Fruit fly (Drosophila melanogaster) whole organism, wandering third instar larva: ENCODE measurements around the gene y.

Source experiments
- Jra ChIP-seq: sonication (Bioruptor generic); optimal IDR thresholded peaks from 2 replicates; lab custom pipeline; 2016; ENCODE audit warnings: missing biosample characterization, missing genetic modification characterization
- Mio ChIP-seq: sonication (Bioruptor generic); optimal IDR thresholded peaks from 2 replicates; lab custom pipeline; 2016; ENCODE audit warnings: missing biosample characterization, missing genetic modification characterization
- h ChIP-seq: fragments of 200-800 bp; sonication (Bioruptor generic); optimal IDR thresholded peaks from 3 replicates; lab custom pipeline; 2016; ENCODE audit warnings: missing biosample characterization, mild to moderate bottlenecking, missing genetic modification characterization
- rgr ChIP-seq: fragments of 200-800 bp; sonication (Bioruptor generic); optimal IDR thresholded peaks from 3 replicates; lab custom pipeline; 2016; ENCODE audit warnings: missing biosample characterization, mild to moderate bottlenecking, missing genetic modification characterization
- woc ChIP-seq: sonication (Bioruptor generic); optimal IDR thresholded peaks from 2 replicates; lab custom pipeline; 2016; ENCODE audit warnings: missing biosample characterization, mild to moderate bottlenecking, missing genetic modification characterization

- TF ChIP-seq rgr (no peak), Mio (no peak), woc (GFP tag; lab: Kevin White, UChicago) (no peak), Jra (GFP tag; lab: Kevin White, UChicago) (no peak), h (no peak)
Observed at dm6 chrX:352767-353166, 3.5 kb upstream of the y start, which contains the start of gene CG43182.
